Worm (Caenorhabditis elegans): ENCODE data around the gene pkc-3.

DNA sequence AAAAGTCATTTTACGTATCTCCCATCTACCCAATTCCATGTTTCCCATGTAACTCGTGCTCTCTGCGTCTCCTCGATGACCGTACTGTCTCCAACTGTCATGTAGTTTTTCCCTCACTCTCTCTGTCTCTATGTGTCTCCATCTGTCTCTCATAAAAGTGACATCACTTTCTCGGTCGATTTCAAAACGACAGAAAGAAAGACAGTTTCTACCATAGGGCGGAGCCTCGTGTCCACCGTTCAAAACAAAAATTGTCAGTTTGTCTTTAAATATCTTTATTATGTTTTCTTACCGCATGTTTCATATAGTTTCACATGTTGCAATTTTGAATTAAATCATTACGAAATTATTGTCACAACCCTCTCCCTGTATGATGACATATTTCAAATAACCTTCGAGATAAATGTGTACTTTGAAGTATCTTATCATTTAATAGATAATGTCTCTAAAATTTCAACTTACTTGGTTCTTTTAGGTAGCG, 49.6 kb upstream of the pkc-3 start:
- TF ChIP-seq ceh-31 (tag; optimal IDR thresholded peaks at IDR 0.05), result peak; percentile 31
- TF ChIP-seq ama-1 (optimal IDR thresholded peaks at IDR 0.05), result no peak
- TF ChIP-seq fkh-10 (GFP tag; optimal IDR thresholded peaks at IDR 0.05), result no peak

All from whole organism, late embryonic.